Fruit fly (Drosophila melanogaster): Measurements from ENCODE around the gene Cph.

The Cph gene

DNA sequence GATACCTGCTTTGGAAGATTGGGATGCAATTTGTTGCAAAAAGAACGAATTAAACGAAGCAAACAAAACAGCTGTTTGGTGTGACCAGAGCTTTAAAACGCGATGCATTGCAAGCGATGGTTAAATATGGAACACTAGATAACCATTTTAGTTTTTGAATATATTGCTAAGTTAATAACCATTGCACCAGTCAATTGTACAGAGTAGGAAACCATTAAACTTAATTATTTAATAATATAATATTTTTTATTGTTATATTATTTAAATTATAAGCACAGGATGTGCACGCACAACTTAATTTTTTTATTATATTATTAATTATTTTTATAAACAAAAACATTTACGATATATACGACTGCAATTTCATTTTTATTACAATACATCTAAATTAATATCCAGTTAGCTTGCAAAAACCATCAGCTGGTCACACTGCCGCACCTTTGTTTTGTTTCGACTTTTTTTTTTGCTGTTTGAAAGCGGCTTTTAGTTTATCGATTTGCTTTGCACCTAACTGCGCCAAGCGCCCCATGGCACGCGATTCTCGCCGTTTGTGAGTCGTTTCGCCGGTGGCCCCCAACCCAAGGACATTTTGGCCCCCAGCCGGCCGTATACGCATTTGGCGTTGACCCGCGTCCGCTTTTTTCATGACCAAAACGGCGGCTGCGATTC lies 33.0 kb upstream of the Cph start, which contains the start of the genes CG4617 and CG8300 (continued):
- TF ChIP-seq CG10543 (GFP tag; optimal IDR thresholded peaks at IDR 0.05) (peak; percentile 52), CG12769 (tag; optimal IDR thresholded peaks at IDR 0.05) (no peak), Antp (GFP tag; optimal IDR thresholded peaks at IDR 0.05) (no peak), gsb (GFP tag; IDR thresholded peaks at IDR 0.05) (no peak), CG9876 (GFP tag; optimal IDR thresholded peaks at IDR 0.05) (no peak), bsh (GFP tag; optimal IDR thresholded peaks at IDR 0.05) (peak in 1 of 2 experiments; percentile 31), CG11247 (GFP tag; IDR thresholded peaks at IDR 0.05) (no peak), zen2 (GFP tag; IDR thresholded peaks at IDR 0.05; ENCODE audit: partially characterized antibody) (no peak), cas (GFP tag; IDR thresholded peaks at IDR 0.05) (no peak), BtbVII (GFP tag; optimal IDR thresholded peaks at IDR 0.05) (no peak), CG1529 (GFP tag; optimal IDR thresholded peaks at IDR 0.05) (no peak), peb (GFP tag; IDR thresholded peaks at IDR 0.05) (no peak), Awh (GFP tag; IDR thresholded peaks at IDR 0.05) (no peak), pfk (GFP tag; optimal IDR thresholded peaks at IDR 0.05) (no peak), Doc3 (GFP tag; IDR thresholded peaks at IDR 0.05; ENCODE audit: partially characterized antibody) (no peak), CG13287 (GFP tag; IDR thresholded peaks at IDR 0.05; ENCODE audit: partially characterized antibody) (no peak), Dek (tag; optimal IDR thresholded peaks at IDR 0.05) (no peak), PHDP (tag; optimal IDR thresholded peaks at IDR 0.05) (peak; percentile 25), HLHmδ (GFP tag; optimal IDR thresholded peaks at IDR 0.05) (no peak), B-H2 (GFP tag; optimal IDR thresholded peaks at IDR 0.05) (no peak), prd (optimal IDR thresholded peaks at IDR 0.05) (no peak), prd (GFP tag; IDR thresholded peaks at IDR 0.05) (peak; percentile 44; the same call in 1 of the 3 replicates), CG18262 (tag; optimal IDR thresholded peaks at IDR 0.05) (peak; percentile 37), jing (GFP tag; optimal IDR thresholded peaks at IDR 0.05) (no peak), CG2120 (GFP tag; optimal IDR thresholded peaks at IDR 0.05) (no peak), CG8089 (GFP tag; optimal IDR thresholded peaks at IDR 0.05) (no peak), Ets65A (GFP tag) (peak; percentile 41), chn (GFP tag; optimal IDR thresholded peaks at IDR 0.05) (no peak), Optix (GFP tag; IDR thresholded peaks at IDR 0.05) (no peak), fu2 (GFP tag; optimal IDR thresholded peaks at IDR 0.05) (no peak), eve (GFP tag; optimal IDR thresholded peaks at IDR 0.05) (no peak), sob (GFP tag; IDR thresholded peaks at IDR 0.05) (no peak), CG3847 (GFP tag; IDR thresholded peaks at IDR 0.05) (no peak), ken (GFP tag; IDR thresholded peaks at IDR 0.05) (no peak), CG8281 (tag; optimal IDR thresholded peaks at IDR 0.05) (no peak), CG10209 (GFP tag; optimal IDR thresholded peaks at IDR 0.05) (peak; percentile 16), CG16813 (GFP tag; IDR thresholded peaks at IDR 0.05; ENCODE audit: partially characterized antibody) (no peak), CG15601 (tag; optimal IDR thresholded peaks at IDR 0.05) (peak; percentile 11), sc (optimal IDR thresholded peaks at IDR 0.05) (no peak), sc (GFP tag; optimal IDR thresholded peaks at IDR 0.05) (no peak), CG17328 (GFP tag; IDR thresholded peaks at IDR 0.05) (no peak), CG13123 (GFP tag; optimal IDR thresholded peaks at IDR 0.05) (no peak), CG34376 (GFP tag; optimal IDR thresholded peaks at IDR 0.05) (no peak), CG4730 (GFP tag; IDR thresholded peaks at IDR 0.05) (no peak), CG6683 (GFP tag; optimal IDR thresholded peaks at IDR 0.05) (no peak), CG18619 (GFP tag; optimal IDR thresholded peaks at IDR 0.05) (no peak), CG7839 (tag; optimal IDR thresholded peaks at IDR 0.05) (peak; percentile 56), gfzf (GFP tag; optimal IDR thresholded peaks at IDR 0.05) (peak; percentile 53), CG30403 (GFP tag; optimal IDR thresholded peaks at IDR 0.05) (peak; percentile 24), HLH3B (GFP tag; IDR thresholded peaks at IDR 0.05) (no peak), Meics (GFP tag; optimal IDR thresholded peaks at IDR 0.05) (peak; percentile 18)
